Worm (Caenorhabditis elegans) whole organism, late embryonic: Measurements from ENCODE around the gene C39D10.2.

Experiments used
- C08G9.2 ChIP-seq: sonication (generic microtip); optimal IDR thresholded peaks from 2 replicates; lab custom pipeline; 2016; ENCODE audit warnings: mild to moderate bottlenecking, missing genetic modification characterization, moderate library complexity, missing compliant biosample characterization
- ceh-6 ChIP-seq: fragments of 200-800 bp; sonication (Bioruptor generic); optimal IDR thresholded peaks from 2 replicates; lab custom pipeline; 2018; ENCODE audit warnings: mild to moderate bottlenecking, missing genetic modification characterization, missing compliant biosample characterization
- hlh-15 ChIP-seq: sonication (generic microtip); optimal IDR thresholded peaks from 2 replicates; lab custom pipeline; 2016; ENCODE audit warnings: missing genetic modification characterization, missing compliant biosample characterization
- mec-3 ChIP-seq: sonication (generic microtip); optimal IDR thresholded peaks from 2 replicates; lab custom pipeline; 2016; ENCODE audit warnings: borderline replicate concordance, missing genetic modification characterization, missing compliant biosample characterization
- nhr-11 ChIP-seq: fragments of 150-350 bp; optimal IDR thresholded peaks from 2 replicates; lab custom pipeline; 2014; ENCODE audit warnings: missing biosample characterization, missing genetic modification characterization
- unc-86 ChIP-seq: sonication (generic microtip); optimal IDR thresholded peaks from 2 replicates; lab custom pipeline; 2016; ENCODE audit warnings: missing genetic modification characterization, missing compliant biosample characterization

DNA sequence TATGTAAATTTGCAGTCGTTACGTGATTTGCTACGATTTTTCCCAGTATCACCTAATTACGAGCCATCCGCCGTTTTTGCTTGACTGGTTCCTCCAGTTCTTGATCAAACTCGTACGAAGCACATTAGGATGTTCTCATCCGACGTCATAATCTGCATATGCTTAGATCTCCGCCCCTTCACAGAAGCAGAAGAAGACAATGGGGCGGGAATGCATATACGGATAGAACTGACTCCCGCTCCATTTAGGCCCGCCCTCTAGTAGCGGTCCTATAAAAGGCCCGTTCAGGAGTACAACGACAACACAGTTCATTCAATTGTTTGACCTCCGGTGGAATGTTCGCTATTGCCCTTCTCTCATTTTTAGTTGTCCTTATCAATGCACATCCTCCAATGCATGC, 36.1 kb downstream of the C39D10.2 start, which contains the start of gene zig-4:
- no peak for TF ChIP-seq hlh-15 (tag; lab: Kevin White, UChicago)
- no peak for TF ChIP-seq nhr-11 (tag; lab: Kevin White, UChicago)
- no peak for TF ChIP-seq unc-86 (tag; lab: Kevin White, UChicago)
- TF ChIP-seq C08G9.2 (tag; lab: Kevin White, UChicago) = no peak
- no peak for TF ChIP-seq mec-3 (tag; lab: Kevin White, UChicago)
- TF ChIP-seq ceh-6 (GFP tag; lab: Kevin White, UChicago) = no peak
